Worm (Caenorhabditis elegans): Measurements from ENCODE around the gene msp-74.

msp-74 gene

ce11 chrII:5092362-5093281 lies 22.5 kb downstream of the msp-74 start, which contains the start of gene C04G6.2:
TSS of gene C04G6.2 (plus strand) at chrII:5093231.
- TF ChIP-seq nhr-10 (tag; optimal IDR thresholded peaks at IDR 0.05) (no peak), F13H6.1 (tag; optimal IDR thresholded peaks at IDR 0.05) (peak; percentile 84), sma-9 (GFP tag; optimal IDR thresholded peaks at IDR 0.05) (peak; percentile 69), sma-9 (tag; optimal IDR thresholded peaks at IDR 0.05) (no peak), nhr-129 (tag; optimal IDR thresholded peaks at IDR 0.05) (peak; percentile 55), ztf-1 (GFP tag; conservative IDR thresholded peaks at IDR 0.05) (no peak), dmd-4 (tag; optimal IDR thresholded peaks at IDR 0.05) (no peak), mdl-1 (tag; optimal IDR thresholded peaks at IDR 0.05) (peak in 1 of 2 experiments; percentile 36), Y55F3AM.14 (GFP tag; optimal IDR thresholded peaks at IDR 0.05) (no peak), skn-1 (tag; optimal IDR thresholded peaks at IDR 0.05) (no peak), aly-2 (tag; optimal IDR thresholded peaks at IDR 0.05) (no peak), unc-55 (GFP tag; optimal IDR thresholded peaks at IDR 0.05) (peak; percentile 51), sma-3 (GFP tag; optimal IDR thresholded peaks at IDR 0.05) (peak; percentile 32), unc-62 (GFP tag; optimal IDR thresholded peaks at IDR 0.05) (no peak), alr-1 (tag; optimal IDR thresholded peaks at IDR 0.05) (no peak), fos-1 (tag; optimal IDR thresholded peaks at IDR 0.05) (peak; percentile 19), gmeb-1 (tag; optimal IDR thresholded peaks at IDR 0.05) (peak; percentile 36), C34F6.9 (tag; optimal IDR thresholded peaks at IDR 0.05) (peak; percentile 75), R02D3.7 (tag; optimal IDR thresholded peaks at IDR 0.05) (no peak), nhr-25 (tag; optimal IDR thresholded peaks at IDR 0.05) (no peak), ama-1 (optimal IDR thresholded peaks at IDR 0.05) (peak; percentile 37), nhr-6 (tag; optimal IDR thresholded peaks at IDR 0.05) (peak; percentile 18), egl-27 (tag; optimal IDR thresholded peaks at IDR 0.05) (peak; percentile 22), nhr-11 (tag; optimal IDR thresholded peaks at IDR 0.05) (no peak), lsy-2 (tag; optimal IDR thresholded peaks at IDR 0.05) (peak in 1 of 2 experiments; percentile 71), nhr-77 (tag; optimal IDR thresholded peaks at IDR 0.05) (no peak), nhr-12 (tag; optimal IDR thresholded peaks at IDR 0.05) (no peak), snpc-4 (tag; optimal IDR thresholded peaks at IDR 0.05) (peak; percentile 5), crh-2 (tag; optimal IDR thresholded peaks at IDR 0.05) (peak; percentile 62), ztf-4 (tag; optimal IDR thresholded peaks at IDR 0.05) (peak; percentile 11), lin-13 (GFP tag; optimal IDR thresholded peaks at IDR 0.05) (peak; percentile 31), ceh-82 (tag; optimal IDR thresholded peaks at IDR 0.05) (no peak)

- TF ChIP-seq unc-55 (GFP tag; optimal IDR thresholded peaks at IDR 0.05) (no peak), nhr-129 (tag; optimal IDR thresholded peaks at IDR 0.05) (no peak), sem-4 (tag; optimal IDR thresholded peaks at IDR 0.05) (no peak), lin-39 (tag; optimal IDR thresholded peaks at IDR 0.05) (no peak), F13H6.1 (tag; optimal IDR thresholded peaks at IDR 0.05) (no peak), aly-2 (tag; optimal IDR thresholded peaks at IDR 0.05) (no peak), unc-62 (GFP tag; optimal IDR thresholded peaks at IDR 0.05) (no peak), lsy-2 (tag; optimal IDR thresholded peaks at IDR 0.05) (no peak)
These were observed 23.4 kb downstream of the msp-74 start, which contains the start of gene pld-1 for ce11 chrII:5091640-5092243. TSS of gene pld-1 (minus strand) at chrII:5091690.

- TF ChIP-seq sma-3 (GFP tag; optimal IDR thresholded peaks at IDR 0.05) (no peak), fos-1 (tag; optimal IDR thresholded peaks at IDR 0.05) (peak; percentile 46)
These were observed 29.0 kb downstream of the msp-74 start for ce11 chrII:5086143-5086542.

- TF ChIP-seq elt-3 (tag; optimal IDR thresholded peaks at IDR 0.05) (no peak), fos-1 (tag; optimal IDR thresholded peaks at IDR 0.05) (peak; percentile 45)
These were observed 29.7 kb downstream of the msp-74 start, which contains the start of gene txt-9 for ce11 chrII:5085450-5085849. TSS of gene txt-9 (plus strand) at chrII:5085785.
